Fruit fly (Drosophila melanogaster) S2 (cell line): ENCODE results near the gene CG4116.

Experiments
- CG8478 ChIP-seq: fragments of >200 bp; optimal IDR thresholded peaks from 2 replicates; lab custom pipeline; 2018
- CTCF ChIP-seq, 2 experiments: fragments of >200 bp; optimal IDR thresholded peaks; 2 replicates each; lab custom pipeline; 2018

CG4116 gene

dm6 chrX:3049870-3050269 lies 17.5 kb downstream of the CG4116 start:
- TF ChIP-seq CG8478 (lab: Kevin White, UChicago) (no peak), CTCF (optimal IDR thresholded peaks at IDR 0.05; lab: Kevin White, UChicago) (no peak)

dm6 chrX:3047691-3048090 lies 19.7 kb downstream of the CG4116 start:
- no peak for TF ChIP-seq CTCF (optimal IDR thresholded peaks at IDR 0.05; lab: Kevin White, UChicago)
- TF ChIP-seq CG8478 (lab: Kevin White, UChicago), result no peak

- TF ChIP-seq CTCF (optimal IDR thresholded peaks at IDR 0.05; lab: Kevin White, UChicago) (no peak), CG8478 (lab: Kevin White, UChicago) (no peak)
These were observed 21.4 kb downstream of the CG4116 start for dm6 chrX:3045953-3046352.

- TF ChIP-seq CTCF (optimal IDR thresholded peaks at IDR 0.05; lab: Kevin White, UChicago) (no peak), CG8478 (lab: Kevin White, UChicago) (no peak)
These were observed 21.9 kb downstream of the CG4116 start for dm6 chrX:3045424-3045823.

dm6 chrX:3044798-3045197 lies 22.6 kb downstream of the CG4116 start:
- TF ChIP-seq CG8478 (lab: Kevin White, UChicago), result no peak
- TF ChIP-seq CTCF (optimal IDR thresholded peaks at IDR 0.05; lab: Kevin White, UChicago), result no peak

dm6 chrX:3042737-3043307 lies 24.5 kb downstream of the CG4116 start:
- TF ChIP-seq CG8478 (lab: Kevin White, UChicago) (no peak), CTCF (optimal IDR thresholded peaks at IDR 0.05; lab: Kevin White, UChicago) (no peak)

dm6 chrX:3041057-3041473 lies 26.3 kb downstream of the CG4116 start:
- no peak for TF ChIP-seq CTCF (optimal IDR thresholded peaks at IDR 0.05; lab: Kevin White, UChicago)
- TF ChIP-seq CG8478 (lab: Kevin White, UChicago), result no peak

- TF ChIP-seq CTCF (optimal IDR thresholded peaks at IDR 0.05; lab: Kevin White, UChicago) (no peak), CG8478 (lab: Kevin White, UChicago) (no peak)
These were observed 27.6 kb downstream of the CG4116 start for dm6 chrX:3039743-3040142.

dm6 chrX:3036527-3036926 lies 30.8 kb downstream of the CG4116 start:
- no peak for TF ChIP-seq CG8478 (lab: Kevin White, UChicago)
- TF ChIP-seq CTCF (optimal IDR thresholded peaks at IDR 0.05; lab: Kevin White, UChicago), result no peak

- TF ChIP-seq CTCF (optimal IDR thresholded peaks at IDR 0.05; lab: Kevin White, UChicago) (no peak), CG8478 (lab: Kevin White, UChicago) (no peak)
These were observed 35.6 kb downstream of the CG4116 start for dm6 chrX:3031752-3032151.

dm6 chrX:3027657-3028056 lies 39.7 kb downstream of the CG4116 start:
- TF ChIP-seq CG8478 (lab: Kevin White, UChicago) (no peak), CTCF (optimal IDR thresholded peaks at IDR 0.05; lab: Kevin White, UChicago) (no peak)

dm6 chrX:3027248-3027647 lies 40.1 kb downstream of the CG4116 start:
- TF ChIP-seq CG8478 (lab: Kevin White, UChicago), result no peak
- no peak for TF ChIP-seq CTCF (optimal IDR thresholded peaks at IDR 0.05; lab: Kevin White, UChicago)

- no peak for TF ChIP-seq CG8478 (lab: Kevin White, UChicago)
- TF ChIP-seq CTCF (optimal IDR thresholded peaks at IDR 0.05; lab: Kevin White, UChicago), result no peak
These were observed 41.7 kb downstream of the CG4116 start for dm6 chrX:3025510-3026216.

- TF ChIP-seq CTCF (optimal IDR thresholded peaks at IDR 0.05; lab: Kevin White, UChicago), result no peak
- TF ChIP-seq CG8478 (lab: Kevin White, UChicago), result no peak
These were observed 42.8 kb downstream of the CG4116 start for dm6 chrX:3024375-3025192.

- no peak for TF ChIP-seq CG8478 (lab: Kevin White, UChicago)
- TF ChIP-seq CTCF (optimal IDR thresholded peaks at IDR 0.05; lab: Kevin White, UChicago), result no peak
These were observed 44.9 kb downstream of the CG4116 start for dm6 chrX:3022464-3022863.
